Fruit fly (Drosophila melanogaster): ENCODE measurements around the gene kairos.

dm6 chrX:18367806-18368643 lies 12.0 kb upstream of the kairos start:
- TF ChIP-seq tai (GFP tag; optimal IDR thresholded peaks at IDR 0.05) (no peak), br (GFP tag; optimal IDR thresholded peaks at IDR 0.05) (peak; percentile 82), Vsx2 (GFP tag; optimal IDR thresholded peaks at IDR 0.05; ENCODE audit: partially characterized antibody) (no peak), Abd-B (GFP tag; optimal IDR thresholded peaks at IDR 0.05) (no peak), OdsH (GFP tag; optimal IDR thresholded peaks at IDR 0.05) (peak; percentile 78), GATAd (GFP tag; optimal IDR thresholded peaks at IDR 0.05) (no peak), psq (GFP tag; optimal IDR thresholded peaks at IDR 0.05) (peak; percentile 66), dmrt93B (GFP tag; optimal IDR thresholded peaks at IDR 0.05) (no peak)

Data from whole organism, wandering third instar larva.